Fruit fly (Drosophila melanogaster) whole organism, embryonic: ENCODE results near the gene CG15740.

ENCODE experiments used
- B-H2 ChIP-seq: fragments of 200-800 bp; sonication (Bioruptor generic); optimal IDR thresholded peaks from 2 replicates; lab custom pipeline; 2018; ENCODE audit warnings: missing biosample characterization, mild to moderate bottlenecking, missing genetic modification characterization
- CG10979 ChIP-seq: fragments of 200-800 bp; sonication (Bioruptor generic); optimal IDR thresholded peaks from 2 replicates; lab custom pipeline; 2018; ENCODE audit warnings: missing biosample characterization, mild to moderate bottlenecking, missing genetic modification characterization, moderate library complexity
- CG12071 ChIP-seq: fragments of 200-800 bp; sonication (Bioruptor generic); optimal IDR thresholded peaks from 3 replicates; lab custom pipeline; 2018; ENCODE audit warnings: missing biosample characterization, mild to moderate bottlenecking, missing genetic modification characterization
- CG12744 ChIP-seq: fragments of 200-800 bp; sonication (Bioruptor generic); optimal IDR thresholded peaks from 2 replicates; lab custom pipeline; 2016; ENCODE audit warnings: missing biosample characterization, missing genetic modification characterization
- CG12942 ChIP-seq: fragments of 200-800 bp; sonication (Bioruptor generic); optimal IDR thresholded peaks from 3 replicates; lab custom pipeline; 2016; ENCODE audit warnings: missing biosample characterization, missing genetic modification characterization
- CG13775 ChIP-seq: fragments of 200-800 bp; sonication (Bioruptor generic); optimal IDR thresholded peaks from 3 replicates; lab custom pipeline; 2017; ENCODE audit warnings: missing biosample characterization, mild to moderate bottlenecking, missing genetic modification characterization
- CG14050 ChIP-seq: fragments of 200-800 bp; sonication (Bioruptor generic); IDR thresholded peaks from 3 replicates; pipeline ENCODE4 v1.3.6; 2022; ENCODE audit warnings: missing biosample characterization, missing genetic modification characterization
- CG14710 ChIP-seq: fragments of 200-800 bp; sonication (Bioruptor generic); optimal IDR thresholded peaks from 3 replicates; lab custom pipeline; 2019; ENCODE audit warnings: missing biosample characterization, mild to moderate bottlenecking, missing genetic modification characterization, moderate library complexity
- CG15696 ChIP-seq: fragments of 200-800 bp; sonication (Bioruptor generic); optimal IDR thresholded peaks from 2 replicates; lab custom pipeline; 2019; ENCODE audit warnings: missing biosample characterization, mild to moderate bottlenecking, missing genetic modification characterization, moderate library complexity
- CG17829 ChIP-seq: fragments of 200-800 bp; optimal IDR thresholded peaks from 2 replicates; lab custom pipeline; 2019; ENCODE audit warnings: missing biosample characterization, mild to moderate bottlenecking, missing genetic modification characterization, moderate library complexity
- CG4730 ChIP-seq: fragments of 200-800 bp; sonication (Bioruptor generic); IDR thresholded peaks from 2 replicates; pipeline ENCODE4 v1.3.6; 2022; ENCODE audit warnings: missing biosample characterization, missing genetic modification characterization
- CG4820 ChIP-seq: fragments of 200-800 bp; sonication (Bioruptor generic); optimal IDR thresholded peaks from 3 replicates; lab custom pipeline; 2016; ENCODE audit warnings: missing biosample characterization, missing genetic modification characterization
- CG7357 ChIP-seq: fragments of 200-800 bp; sonication (Bioruptor generic); IDR thresholded peaks from 3 replicates; pipeline ENCODE4 v1.3.6; 2022; ENCODE audit warnings: missing biosample characterization, missing genetic modification characterization
- CG7963 ChIP-seq: fragments of 200-800 bp; sonication (Bioruptor generic); IDR thresholded peaks from 3 replicates; pipeline ENCODE4 v1.3.6; 2022; ENCODE audit warnings: missing biosample characterization, missing genetic modification characterization; ENCODE audit not compliant: partially characterized antibody
- CG8765 ChIP-seq: fragments of 200-800 bp; sonication (Bioruptor generic); IDR thresholded peaks from 2 replicates; pipeline ENCODE4 v1.3.6; 2022; ENCODE audit warnings: missing biosample characterization, missing genetic modification characterization
- CG9932 ChIP-seq: fragments of 200-800 bp; sonication (Bioruptor generic); IDR thresholded peaks from 2 replicates; pipeline ENCODE4 v1.3.6; 2022; ENCODE audit warnings: missing biosample characterization, missing genetic modification characterization
- CoRest ChIP-seq: fragments of 200-800 bp; sonication (Bioruptor generic); optimal IDR thresholded peaks from 3 replicates; lab custom pipeline; 2018; ENCODE audit warnings: missing biosample characterization, mild to moderate bottlenecking, missing genetic modification characterization, moderate library complexity
- Dp ChIP-seq: fragments of 200-800 bp; sonication (Bioruptor generic); optimal IDR thresholded peaks from 2 replicates; lab custom pipeline; 2018; ENCODE audit warnings: missing biosample characterization, mild to moderate bottlenecking, missing genetic modification characterization, moderate library complexity
- HLHmδ ChIP-seq: fragments of 200-800 bp; sonication (Bioruptor generic); optimal IDR thresholded peaks from 2 replicates; lab custom pipeline; 2018; ENCODE audit warnings: missing biosample characterization, mild to moderate bottlenecking, missing genetic modification characterization, moderate library complexity
- Hr39 ChIP-seq: fragments of >200 bp; optimal IDR thresholded peaks from 2 replicates; lab custom pipeline; 2017
- Meics ChIP-seq: fragments of 200-800 bp; sonication (Bioruptor generic); optimal IDR thresholded peaks from 2 replicates; lab custom pipeline; 2017; ENCODE audit warnings: missing biosample characterization, mild to moderate bottlenecking, missing genetic modification characterization
- Neu2 ChIP-seq: fragments of 200-800 bp; sonication (Bioruptor generic); optimal IDR thresholded peaks from 3 replicates; lab custom pipeline; 2016; ENCODE audit warnings: missing biosample characterization, missing genetic modification characterization, borderline replicate concordance
- Nf-YC ChIP-seq: fragments of 200-800 bp; optimal IDR thresholded peaks from 3 replicates; lab custom pipeline; 2019; ENCODE audit warnings: missing biosample characterization, mild to moderate bottlenecking, missing genetic modification characterization, moderate library complexity
- Ravus ChIP-seq: fragments of 200-800 bp; sonication (Bioruptor generic); IDR thresholded peaks from 2 replicates; pipeline ENCODE4 v1.3.6; 2022; ENCODE audit warnings: missing biosample characterization, missing genetic modification characterization
- Rfx ChIP-seq: fragments of 200-800 bp; sonication (Bioruptor generic); IDR thresholded peaks from 2 replicates; pipeline ENCODE4 v1.3.6; 2022; ENCODE audit warnings: missing biosample characterization, missing genetic modification characterization
- Six4 ChIP-seq: fragments of 200-800 bp; sonication (Bioruptor generic); optimal IDR thresholded peaks from 2 replicates; lab custom pipeline; 2016; ENCODE audit warnings: missing biosample characterization, missing genetic modification characterization
- Taf1 ChIP-seq: fragments of 200-800 bp; sonication (Bioruptor generic); IDR thresholded peaks from 2 replicates; pipeline ENCODE4 v1.3.6; 2022; ENCODE audit warnings: missing biosample characterization, missing genetic modification characterization
- Usf ChIP-seq: fragments of 200-800 bp; sonication (Bioruptor generic); optimal IDR thresholded peaks from 2 replicates; lab custom pipeline; 2017; ENCODE audit warnings: missing genotype, missing biosample characterization, missing genetic modification characterization
- YL-1 ChIP-seq: fragments of 200-800 bp; sonication (Bioruptor generic); optimal IDR thresholded peaks from 3 replicates; lab custom pipeline; 2017; ENCODE audit warnings: missing biosample characterization, mild to moderate bottlenecking, missing genetic modification characterization
- abd-A ChIP-seq: fragments of 200-800 bp; sonication (Bioruptor generic); optimal IDR thresholded peaks from 3 replicates; lab custom pipeline; 2019; ENCODE audit warnings: missing biosample characterization, mild to moderate bottlenecking, missing genetic modification characterization, moderate library complexity
- cg ChIP-seq: fragments of 200-800 bp; sonication (Bioruptor generic); optimal IDR thresholded peaks from 3 replicates; lab custom pipeline; 2019; ENCODE audit warnings: missing biosample characterization, mild to moderate bottlenecking, missing genetic modification characterization, moderate library complexity
- gfzf ChIP-seq: fragments of 200-800 bp; sonication (Bioruptor generic); optimal IDR thresholded peaks from 2 replicates; lab custom pipeline; 2016; ENCODE audit warnings: missing biosample characterization, mild to moderate bottlenecking, missing genetic modification characterization, moderate library complexity
- gsb-n ChIP-seq: fragments of 200-800 bp; sonication (Bioruptor generic); optimal IDR thresholded peaks from 3 replicates; lab custom pipeline; 2018; ENCODE audit warnings: missing biosample characterization, mild to moderate bottlenecking, missing genetic modification characterization
- ham ChIP-seq: fragments of 200-800 bp; sonication (Bioruptor generic); IDR thresholded peaks from 2 replicates; pipeline ENCODE4 v1.3.6; 2022; ENCODE audit warnings: missing biosample characterization, missing genetic modification characterization
- hbn ChIP-seq: fragments of 200-800 bp; sonication (Bioruptor generic); IDR thresholded peaks from 2 replicates; pipeline ENCODE4 v1.3.6; 2022; ENCODE audit warnings: missing biosample characterization, missing genetic modification characterization; ENCODE audit not compliant: partially characterized antibody
- jigr1 ChIP-seq: fragments of 200-800 bp; sonication (Bioruptor generic); IDR thresholded peaks from 3 replicates; pipeline ENCODE4 v1.3.6; 2022; ENCODE audit warnings: missing biosample characterization, missing genetic modification characterization
- lab ChIP-seq: fragments of 200-800 bp; sonication (Bioruptor generic); optimal IDR thresholded peaks from 3 replicates; lab custom pipeline; 2017; ENCODE audit warnings: missing biosample characterization, missing genetic modification characterization, mild to moderate bottlenecking, moderate library complexity, missing genetic modification reagents
- lola ChIP-seq, 3 experiments: fragments of >200 bp in 2 of 3; fragments of 200-800 bp in 1 of 3; sonication (Bioruptor generic) in 1 of 3; optimal IDR thresholded peaks; 2 replicates each; lab custom pipeline; 2017 to 2019; ENCODE audit warnings: missing biosample characterization in 3 of 3, missing genetic modification characterization in 3 of 3, mild to moderate bottlenecking in 1 of 3, moderate library complexity in 1 of 3
- p53 ChIP-seq: fragments of 200-800 bp; sonication (Bioruptor generic); optimal IDR thresholded peaks from 2 replicates; lab custom pipeline; 2016; ENCODE audit warnings: missing biosample characterization, missing genetic modification characterization
- prd ChIP-seq, 3 experiments: fragments of >200 bp in 2 of 3; fragments of 200-800 bp in 1 of 3; sonication (Bioruptor generic) in 1 of 3; optimal IDR thresholded peaks in 2 of 3; IDR thresholded peaks in 1 of 3; 2 replicates in 2 of 3; 3 replicates in 1 of 3; pipeline versions ENCODE4 v1.3.6 to Lab custom; 2017 to 2022; ENCODE audit warnings: missing biosample characterization in 1 of 3, missing genetic modification characterization in 1 of 3
- pum ChIP-seq: fragments of 200-800 bp; sonication (Bioruptor generic); optimal IDR thresholded peaks from 2 replicates; lab custom pipeline; 2016; ENCODE audit warnings: missing biosample characterization, missing genetic modification characterization
- scrt ChIP-seq: fragments of 200-800 bp; sonication (Bioruptor generic); optimal IDR thresholded peaks from 2 replicates; lab custom pipeline; 2018; ENCODE audit warnings: missing biosample characterization, mild to moderate bottlenecking, missing genetic modification characterization, moderate library complexity
- sd ChIP-seq: fragments of 200-800 bp; sonication (Bioruptor generic); optimal IDR thresholded peaks from 3 replicates; lab custom pipeline; 2018; ENCODE audit warnings: missing biosample characterization, mild to moderate bottlenecking, missing genetic modification characterization, moderate library complexity
- tin ChIP-seq: fragments of 200-800 bp; sonication (Bioruptor generic); optimal IDR thresholded peaks from 3 replicates; lab custom pipeline; 2016; ENCODE audit warnings: missing biosample characterization, missing genetic modification characterization
- tio ChIP-seq: fragments of 200-800 bp; sonication (Bioruptor generic); optimal IDR thresholded peaks from 2 replicates; lab custom pipeline; 2017; ENCODE audit warnings: missing biosample characterization, missing genetic modification characterization, inconsistent platforms
- trem ChIP-seq: fragments of 200-800 bp; optimal IDR thresholded peaks from 3 replicates; lab custom pipeline; 2019; ENCODE audit warnings: missing biosample characterization, mild to moderate bottlenecking, missing genetic modification characterization, moderate library complexity
- unpg ChIP-seq: fragments of 200-800 bp; sonication (Bioruptor generic); optimal IDR thresholded peaks from 3 replicates; lab custom pipeline; 2018; ENCODE audit warnings: missing biosample characterization, mild to moderate bottlenecking, missing genetic modification characterization, moderate library complexity
- vvl ChIP-seq: fragments of 200-800 bp; sonication (Bioruptor generic); IDR thresholded peaks from 2 replicates; pipeline ENCODE4 v1.3.6; 2022; ENCODE audit warnings: missing biosample characterization, missing genetic modification characterization

Gene CG15740

dm6 chrX:11818047-11818766 lies 27.7 kb downstream of the CG15740 start (continued):
- TF ChIP-seq Meics, result peak; percentile 92
- TF ChIP-seq Neu2 (GFP tag; lab: Kevin White, UChicago), result peak; percentile 82
- peak; percentile 73 for TF ChIP-seq Ravus (GFP tag; lab: Robert Waterston, UW)
- TF ChIP-seq CG12071 (GFP tag; lab: Kevin White, UChicago), result peak; percentile 94
- TF ChIP-seq CG15696 (tag; lab: Kevin White, UChicago), result peak; percentile 86
- peak; percentile 91 for TF ChIP-seq CG8765 (GFP tag; lab: Robert Waterston, UW)
- peak; percentile 26 for TF ChIP-seq YL-1 (GFP tag; lab: Kevin White, UChicago)
- peak; percentile 76 for TF ChIP-seq sd (tag; lab: Kevin White, UChicago)
- peak; percentile 84 for TF ChIP-seq Nf-YC
- peak; percentile 92 for TF ChIP-seq Rfx (GFP tag; lab: Robert Waterston, UW)
- peak; percentile 84 for TF ChIP-seq CG7357 (GFP tag; lab: Robert Waterston, UW)
- peak; percentile 78; the same call in 2 of the 3 replicates for TF ChIP-seq jigr1 (GFP tag; lab: Robert Waterston, UW)
- TF ChIP-seq CG4820, result peak; percentile 94
- peak; percentile 92 for TF ChIP-seq trem
- peak; percentile 84 for TF ChIP-seq CG9932 (GFP tag; lab: Robert Waterston, UW)
- TF ChIP-seq Usf (GFP tag; lab: Kevin White, UChicago), result peak; percentile 79
- TF ChIP-seq CG4730 (GFP tag; lab: Robert Waterston, UW), result peak; percentile 89
- TF ChIP-seq cg (GFP tag; lab: Kevin White, UChicago), result peak; percentile 75
- 0 out of 3 replicates have a peak, but pooled peaks have one; percentile 19 for TF ChIP-seq CG7963 (GFP tag; lab: Robert Waterston, UW)
- peak; percentile 91 for TF ChIP-seq tin
- TF ChIP-seq pum (GFP tag; lab: Kevin White, UChicago), result peak; percentile 95
- peak; percentile 8 for TF ChIP-seq Dp (GFP tag; lab: Kevin White, UChicago)
- TF ChIP-seq gfzf, result no peak
- TF ChIP-seq vvl (GFP tag; lab: Robert Waterston, UW), result peak; percentile 98
- peak; percentile 93 for TF ChIP-seq CoRest (tag; lab: Kevin White, UChicago)
- peak; percentile 83 for TF ChIP-seq abd-A (tag; lab: Kevin White, UChicago)
- TF ChIP-seq CG12942 (GFP tag; lab: Kevin White, UChicago), result peak; percentile 93
- TF ChIP-seq CG14050 (GFP tag; lab: Robert Waterston, UW), result peak; percentile 95
- TF ChIP-seq CG13775 (GFP tag; lab: Kevin White, UChicago), result peak; percentile 91
- TF ChIP-seq p53 (GFP tag; lab: Kevin White, UChicago), result peak; percentile 76
- peak; percentile 86 for TF ChIP-seq scrt (GFP tag; lab: Kevin White, UChicago)
- peak; percentile 47; the same call in 1 of the 2 replicates for TF ChIP-seq ham (GFP tag; lab: Robert Waterston, UW)
- peak; percentile 97 for TF ChIP-seq unpg (GFP tag; lab: Kevin White, UChicago)
- TF ChIP-seq hbn (GFP tag; lab: Robert Waterston, UW), result no peak
- no peak for TF ChIP-seq prd (optimal IDR thresholded peaks at IDR 0.05; lab: Kevin White, UChicago)
- TF ChIP-seq prd (GFP tag; IDR thresholded peaks at IDR 0.05; lab: Robert Waterston, UW), result peak; percentile 96
- TF ChIP-seq HLHmδ, result no peak
- peak; percentile 89 for TF ChIP-seq tio
- TF ChIP-seq CG17829 (tag; lab: Kevin White, UChicago), result peak; percentile 95
- TF ChIP-seq CG12744 (GFP tag; lab: Kevin White, UChicago), result peak; percentile 91
- TF ChIP-seq B-H2, result peak; percentile 69
- TF ChIP-seq lola (GFP tag; optimal IDR thresholded peaks at IDR 0.05; lab: Kevin White, UChicago), result peak in 1 of 3 experiments; percentile 90
- TF ChIP-seq Taf1 (GFP tag; lab: Robert Waterston, UW), result peak; percentile 89
- peak; percentile 96 for TF ChIP-seq lab (GFP tag; lab: Kevin White, UChicago)
- peak; percentile 95 for TF ChIP-seq gsb-n (tag; lab: Kevin White, UChicago)
- TF ChIP-seq CG14710, result peak; percentile 91
- peak; percentile 93 for TF ChIP-seq Six4 (GFP tag; lab: Kevin White, UChicago)
- no peak for TF ChIP-seq Hr39 (lab: Kevin White, UChicago)
- peak; percentile 94 for TF ChIP-seq CG10979 (tag; lab: Kevin White, UChicago)
